Worm (Caenorhabditis elegans): Measurements from ENCODE around the gene spe-43.

DNA sequence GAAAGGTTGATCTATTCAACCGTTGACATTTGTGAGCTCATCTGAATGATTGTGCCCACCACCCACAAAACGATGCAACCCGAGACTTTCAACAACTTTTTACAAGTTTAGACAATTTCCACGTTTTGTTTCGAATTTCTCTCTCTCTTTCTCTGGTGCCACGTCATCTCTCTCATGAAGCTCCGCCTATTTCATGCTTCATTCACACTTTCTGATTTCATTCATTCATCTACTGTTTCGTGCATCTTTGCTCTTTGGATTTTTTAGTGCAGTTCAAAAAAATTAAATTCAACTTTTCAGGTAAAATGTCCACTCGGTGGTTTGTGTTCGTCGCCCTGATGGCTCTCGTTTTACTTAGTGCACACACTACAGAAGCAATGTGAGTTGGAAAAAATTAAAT, 7.1 kb upstream of the spe-43 start, which contains the start of gene nlp-79:
- TF ChIP-seq tbx-7 (tag; optimal IDR thresholded peaks at IDR 0.05) (no peak), pqm-1 (tag; optimal IDR thresholded peaks at IDR 0.05) (no peak), madf-2 (tag; optimal IDR thresholded peaks at IDR 0.05) (no peak), elt-2 (tag; optimal IDR thresholded peaks at IDR 0.05) (no peak), pha-4 (tag; optimal IDR thresholded peaks at IDR 0.05) (no peak), ceh-18 (tag; optimal IDR thresholded peaks at IDR 0.05) (no peak), ceh-34 (tag; optimal IDR thresholded peaks at IDR 0.05) (no peak), rnt-1 (tag; optimal IDR thresholded peaks at IDR 0.05) (no peak), pat-9 (tag; optimal IDR thresholded peaks at IDR 0.05) (no peak), che-1 (tag; optimal IDR thresholded peaks at IDR 0.05) (no peak), ama-1 (optimal IDR thresholded peaks at IDR 0.05) (no peak), ceh-22 (tag; optimal IDR thresholded peaks at IDR 0.05) (no peak), fax-1 (tag; optimal IDR thresholded peaks at IDR 0.05) (no peak)
